Fruit fly (Drosophila melanogaster) whole organism, embryonic: ENCODE measurements around the gene CG9986.

Experiments
- Adf1 ChIP-seq: fragments of 200-800 bp; sonication (Bioruptor generic); IDR thresholded peaks from 2 replicates; pipeline ENCODE4 v1.3.6; 2022; ENCODE audit warnings: missing biosample characterization, missing genetic modification characterization
- Aef1 ChIP-seq: fragments of 200-800 bp; sonication (Bioruptor generic); IDR thresholded peaks from 3 replicates; pipeline ENCODE4 v1.3.6; 2022; ENCODE audit warnings: missing biosample characterization, missing genetic modification characterization
- Awh ChIP-seq: fragments of 200-800 bp; sonication (Bioruptor generic); IDR thresholded peaks from 2 replicates; pipeline ENCODE4, ENCODE4 v1.3.6; 2022; ENCODE audit warnings: missing biosample characterization, missing genetic modification characterization
- BtbVII ChIP-seq: fragments of 200-800 bp; sonication (Bioruptor generic); optimal IDR thresholded peaks from 3 replicates; lab custom pipeline; 2017; ENCODE audit warnings: missing biosample characterization, mild to moderate bottlenecking, missing genetic modification characterization
- CG10321 ChIP-seq: fragments of 200-800 bp; sonication (Bioruptor generic); IDR thresholded peaks from 2 replicates; pipeline ENCODE4 v1.3.6; 2022; ENCODE audit warnings: missing biosample characterization, missing genetic modification characterization
- CG10543 ChIP-seq: fragments of 200-800 bp; sonication (Bioruptor generic); optimal IDR thresholded peaks from 3 replicates; lab custom pipeline; 2017; ENCODE audit warnings: missing biosample characterization, mild to moderate bottlenecking, missing genetic modification characterization, moderate library complexity
- CG11247 ChIP-seq: fragments of 200-800 bp; sonication (Bioruptor generic); IDR thresholded peaks from 2 replicates; pipeline ENCODE4 v1.3.6; 2022; ENCODE audit warnings: missing biosample characterization, missing genetic modification characterization
- CG12942 ChIP-seq: fragments of 200-800 bp; sonication (Bioruptor generic); optimal IDR thresholded peaks from 3 replicates; lab custom pipeline; 2016; ENCODE audit warnings: missing biosample characterization, missing genetic modification characterization
- CG14710 ChIP-seq: fragments of 200-800 bp; sonication (Bioruptor generic); optimal IDR thresholded peaks from 3 replicates; lab custom pipeline; 2019; ENCODE audit warnings: missing biosample characterization, mild to moderate bottlenecking, missing genetic modification characterization, moderate library complexity
- CG15011 ChIP-seq: fragments of 200-800 bp; sonication (Bioruptor generic); optimal IDR thresholded peaks from 3 replicates; lab custom pipeline; 2018; ENCODE audit warnings: missing biosample characterization, mild to moderate bottlenecking, missing genetic modification characterization
- CG1529 ChIP-seq: fragments of 200-800 bp; sonication (Bioruptor generic); optimal IDR thresholded peaks from 3 replicates; lab custom pipeline; 2018; ENCODE audit warnings: missing biosample characterization, missing genetic modification characterization
- CG1832 ChIP-seq: fragments of 200-800 bp; sonication (Bioruptor generic); optimal IDR thresholded peaks from 2 replicates; lab custom pipeline; 2017; ENCODE audit warnings: missing biosample characterization, mild to moderate bottlenecking, missing genetic modification characterization, inconsistent platforms
- CG32532 ChIP-seq: fragments of 200-800 bp; sonication (Bioruptor generic); IDR thresholded peaks from 2 replicates; pipeline ENCODE4 v1.3.6; 2022; ENCODE audit warnings: missing biosample characterization, missing genetic modification characterization
- CG5953 ChIP-seq: fragments of 200-800 bp; sonication (Bioruptor generic); IDR thresholded peaks from 2 replicates; pipeline ENCODE4 v1.3.6; 2022; ENCODE audit warnings: missing biosample characterization, missing genetic modification characterization
- CG6654 ChIP-seq: fragments of 200-800 bp; sonication (Bioruptor generic); optimal IDR thresholded peaks from 2 replicates; lab custom pipeline; 2017; ENCODE audit warnings: missing biosample characterization, mild to moderate bottlenecking, missing genetic modification characterization
- CG7357 ChIP-seq: fragments of 200-800 bp; sonication (Bioruptor generic); IDR thresholded peaks from 3 replicates; pipeline ENCODE4 v1.3.6; 2022; ENCODE audit warnings: missing biosample characterization, missing genetic modification characterization
- CG7839 ChIP-seq: fragments of 200-800 bp; sonication (Bioruptor generic); optimal IDR thresholded peaks from 3 replicates; lab custom pipeline; 2018; ENCODE audit warnings: missing biosample characterization, mild to moderate bottlenecking, missing genetic modification characterization, moderate library complexity
- CG7928 ChIP-seq: fragments of 200-800 bp; sonication (Bioruptor generic); optimal IDR thresholded peaks from 2 replicates; lab custom pipeline; 2017; ENCODE audit warnings: missing biosample characterization, mild to moderate bottlenecking, missing genetic modification characterization
- CG7987 ChIP-seq: fragments of 200-800 bp; sonication (Bioruptor generic); optimal IDR thresholded peaks from 2 replicates; lab custom pipeline; 2018; ENCODE audit warnings: missing biosample characterization, mild to moderate bottlenecking, missing genetic modification characterization, moderate library complexity
- CG8089 ChIP-seq: fragments of 200-800 bp; sonication (Bioruptor generic); optimal IDR thresholded peaks from 3 replicates; lab custom pipeline; 2016; ENCODE audit warnings: missing biosample characterization, missing genetic modification characterization
- CHES-1-like ChIP-seq: fragments of 200-800 bp; sonication (Bioruptor generic); optimal IDR thresholded peaks from 2 replicates; lab custom pipeline; 2016; ENCODE audit warnings: missing biosample characterization, missing genetic modification characterization
- CrebB ChIP-seq: fragments of 200-800 bp; sonication (Bioruptor generic); optimal IDR thresholded peaks from 3 replicates; lab custom pipeline; 2018; ENCODE audit warnings: missing biosample characterization, mild to moderate bottlenecking, missing genetic modification characterization
- Dfd ChIP-seq, 2 experiments: fragments of >200 bp; optimal IDR thresholded peaks; 2 replicates each; lab custom pipeline; 2017; ENCODE audit warnings: missing biosample characterization in 2 of 2, missing genetic modification characterization in 2 of 2
- E2f2 ChIP-seq: fragments of 200-800 bp; sonication (Bioruptor generic); IDR thresholded peaks from 2 replicates; pipeline ENCODE4 v1.3.6; 2022; ENCODE audit warnings: missing biosample characterization, missing genetic modification characterization
- Hsf ChIP-seq: fragments of 200-800 bp; sonication (Bioruptor generic); optimal IDR thresholded peaks from 3 replicates; lab custom pipeline; 2016; ENCODE audit warnings: missing biosample characterization, missing genetic modification characterization
- Lim3 ChIP-seq: fragments of 200-800 bp; sonication (Bioruptor generic); IDR thresholded peaks from 2 replicates; pipeline ENCODE4 v1.3.6; 2022; ENCODE audit warnings: missing biosample characterization, missing genetic modification characterization
- Mad ChIP-seq: fragments of 200-800 bp; sonication (Bioruptor generic); optimal IDR thresholded peaks from 2 replicates; lab custom pipeline; 2016; ENCODE audit warnings: missing biosample characterization, missing genetic modification characterization
- Nf-YA ChIP-seq: fragments of 200-800 bp; sonication (Bioruptor generic); IDR thresholded peaks from 2 replicates; pipeline ENCODE4 v1.3.6; 2022; ENCODE audit warnings: missing biosample characterization, missing genetic modification characterization
- Oaz ChIP-seq: fragments of 200-800 bp; sonication (Bioruptor generic); IDR thresholded peaks from 2 replicates; pipeline ENCODE4 v1.3.6; 2022; ENCODE audit warnings: missing biosample characterization, missing genetic modification characterization
- Ravus ChIP-seq: fragments of 200-800 bp; sonication (Bioruptor generic); IDR thresholded peaks from 2 replicates; pipeline ENCODE4 v1.3.6; 2022; ENCODE audit warnings: missing biosample characterization, missing genetic modification characterization
- Usf ChIP-seq: fragments of 200-800 bp; sonication (Bioruptor generic); optimal IDR thresholded peaks from 2 replicates; lab custom pipeline; 2017; ENCODE audit warnings: missing genotype, missing biosample characterization, missing genetic modification characterization
- ac ChIP-seq: fragments of 200-800 bp; sonication (Bioruptor generic); optimal IDR thresholded peaks from 3 replicates; lab custom pipeline; 2017; ENCODE audit warnings: missing biosample characterization, mild to moderate bottlenecking, missing genetic modification characterization
- al ChIP-seq: fragments of 200-800 bp; sonication (Bioruptor generic); IDR thresholded peaks from 2 replicates; pipeline ENCODE4 v1.3.6; 2022; ENCODE audit warnings: missing biosample characterization, missing genetic modification characterization
- cas ChIP-seq: fragments of 200-800 bp; sonication (Bioruptor generic); IDR thresholded peaks from 2 replicates; pipeline ENCODE4 v1.3.6; 2022; ENCODE audit warnings: missing biosample characterization, missing genetic modification characterization
- cg ChIP-seq: fragments of 200-800 bp; sonication (Bioruptor generic); optimal IDR thresholded peaks from 3 replicates; lab custom pipeline; 2019; ENCODE audit warnings: missing biosample characterization, mild to moderate bottlenecking, missing genetic modification characterization, moderate library complexity
- dimm ChIP-seq: fragments of 200-800 bp; sonication (Bioruptor generic); IDR thresholded peaks from 2 replicates; pipeline ENCODE4 v1.3.6; 2022; ENCODE audit warnings: missing biosample characterization, missing genetic modification characterization
- dysf ChIP-seq: fragments of 200-800 bp; sonication (Bioruptor generic); IDR thresholded peaks from 3 replicates; pipeline ENCODE4 v1.3.6; 2022; ENCODE audit warnings: missing biosample characterization, missing genetic modification characterization
- gem ChIP-seq: fragments of 200-800 bp; sonication (Bioruptor generic); optimal IDR thresholded peaks from 2 replicates; lab custom pipeline; 2019; ENCODE audit warnings: missing biosample characterization, mild to moderate bottlenecking, missing genetic modification characterization, moderate library complexity
- ham ChIP-seq: fragments of 200-800 bp; sonication (Bioruptor generic); IDR thresholded peaks from 2 replicates; pipeline ENCODE4 v1.3.6; 2022; ENCODE audit warnings: missing biosample characterization, missing genetic modification characterization
- ken ChIP-seq: fragments of 200-800 bp; sonication (Bioruptor generic); IDR thresholded peaks from 3 replicates; pipeline ENCODE4 v1.3.6; 2022; ENCODE audit warnings: missing biosample characterization, missing genetic modification characterization
- klu ChIP-seq: fragments of 200-800 bp; sonication (Bioruptor generic); IDR thresholded peaks from 2 replicates; pipeline ENCODE4 v1.3.6; 2022; ENCODE audit warnings: missing biosample characterization, missing genetic modification characterization
- lbe ChIP-seq: fragments of 200-800 bp; sonication (Bioruptor generic); optimal IDR thresholded peaks from 2 replicates; lab custom pipeline; 2016; ENCODE audit warnings: missing biosample characterization, mild to moderate bottlenecking, missing genetic modification characterization
- lola ChIP-seq, 3 experiments: fragments of >200 bp in 2 of 3; fragments of 200-800 bp in 1 of 3; sonication (Bioruptor generic) in 1 of 3; optimal IDR thresholded peaks; 2 replicates each; lab custom pipeline; 2017 to 2019; ENCODE audit warnings: missing biosample characterization in 3 of 3, missing genetic modification characterization in 3 of 3, mild to moderate bottlenecking in 1 of 3, moderate library complexity in 1 of 3
- nerfin-2 ChIP-seq: fragments of 200-800 bp; sonication (Bioruptor generic); IDR thresholded peaks from 2 replicates; pipeline ENCODE4 v1.3.6; 2022; ENCODE audit warnings: missing biosample characterization, missing genetic modification characterization; ENCODE audit not compliant: partially characterized antibody
- nmo ChIP-seq: fragments of 200-800 bp; sonication (Bioruptor generic); optimal IDR thresholded peaks from 2 replicates; lab custom pipeline; 2018; ENCODE audit warnings: missing biosample characterization, mild to moderate bottlenecking, missing genetic modification characterization, moderate library complexity
- onecut ChIP-seq: fragments of 200-800 bp; sonication (Bioruptor generic); IDR thresholded peaks from 2 replicates; pipeline ENCODE4 v1.3.6; 2022; ENCODE audit warnings: missing biosample characterization, missing genetic modification characterization
- org-1 ChIP-seq: fragments of 200-800 bp; sonication (Bioruptor generic); optimal IDR thresholded peaks from 2 replicates; lab custom pipeline; 2017; ENCODE audit warnings: missing biosample characterization, missing genetic modification characterization
- pfk ChIP-seq: fragments of 200-800 bp; sonication (Bioruptor generic); optimal IDR thresholded peaks from 2 replicates; lab custom pipeline; 2018; ENCODE audit warnings: missing biosample characterization, mild to moderate bottlenecking, missing genetic modification characterization, moderate library complexity
- sqz ChIP-seq: fragments of 200-800 bp; sonication (Bioruptor generic); optimal IDR thresholded peaks from 3 replicates; lab custom pipeline; 2018; ENCODE audit warnings: missing biosample characterization, mild to moderate bottlenecking, missing genetic modification characterization
- sr ChIP-seq: fragments of 200-800 bp; sonication (Bioruptor generic); IDR thresholded peaks from 3 replicates; pipeline ENCODE4 v1.3.6; 2022; ENCODE audit warnings: missing biosample characterization, missing genetic modification characterization
- zen2 ChIP-seq: fragments of 200-800 bp; sonication (Bioruptor generic); IDR thresholded peaks from 3 replicates; pipeline ENCODE4 v1.3.6; 2022; ENCODE audit warnings: missing biosample characterization, missing genetic modification characterization; ENCODE audit not compliant: partially characterized antibody
- zf30C ChIP-seq: fragments of 200-800 bp; sonication (Bioruptor generic); optimal IDR thresholded peaks from 3 replicates; lab custom pipeline; 2018; ENCODE audit warnings: missing biosample characterization, mild to moderate bottlenecking, missing genetic modification characterization

The CG9986 gene

DNA sequence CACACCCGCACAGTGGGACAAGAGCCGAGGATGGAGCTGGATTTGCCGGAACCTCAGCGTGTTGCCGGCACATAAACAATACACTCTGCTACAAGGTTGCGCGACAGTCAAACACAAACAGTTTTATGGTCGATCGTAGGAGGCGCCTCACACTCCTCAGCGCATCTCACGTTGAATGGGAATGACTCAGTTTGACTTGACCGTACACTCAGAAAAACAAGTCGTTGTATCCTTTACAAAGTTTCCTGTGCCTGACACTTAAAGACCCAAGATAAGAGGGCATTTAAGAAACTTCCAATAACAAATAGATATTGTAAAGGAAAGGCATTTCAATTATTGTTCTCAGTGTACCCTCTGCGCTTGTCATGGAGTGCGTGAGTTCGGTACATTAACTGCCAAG, 25.9 kb downstream of the CG9986 start (continued):
- TF ChIP-seq cas (GFP tag; lab: Robert Waterston, UW) (no peak), cg (GFP tag; lab: Kevin White, UChicago) (no peak), CG32532 (GFP tag; lab: Robert Waterston, UW) (peak; percentile 61), Lim3 (GFP tag; lab: Robert Waterston, UW) (no peak), Aef1 (GFP tag; lab: Robert Waterston, UW) (peak; percentile 61), Hsf (peak; percentile 52), gem (tag; lab: Kevin White, UChicago) (peak; percentile 72), zen2 (GFP tag; lab: Robert Waterston, UW) (no peak), sqz (GFP tag; lab: Kevin White, UChicago) (no peak), CG8089 (GFP tag; lab: Kevin White, UChicago) (peak; percentile 10), sr (GFP tag; lab: Robert Waterston, UW) (no peak), Oaz (GFP tag; lab: Robert Waterston, UW) (no peak), E2f2 (0 out of 2 replicates have a peak, but pooled peaks have one; percentile 26), pfk (GFP tag; lab: Kevin White, UChicago) (no peak), Ravus (GFP tag; lab: Robert Waterston, UW) (no peak), nmo (GFP tag; lab: Kevin White, UChicago) (peak; percentile 54), ac (GFP tag; lab: Kevin White, UChicago) (peak; percentile 34), CG10543 (no peak), lola (GFP tag; optimal IDR thresholded peaks at IDR 0.05; lab: Kevin White, UChicago) (peak in 1 of 3 experiments; percentile 13), CG6654 (GFP tag; lab: Kevin White, UChicago) (peak; percentile 9), Dfd (GFP tag; optimal IDR thresholded peaks at IDR 0.05; lab: Kevin White, UChicago) (no peak), ken (GFP tag; lab: Robert Waterston, UW) (0 out of 3 replicates have a peak, but pooled peaks have one; percentile 60), CHES-1-like (GFP tag; lab: Kevin White, UChicago) (peak; percentile 4), CG7928 (GFP tag; lab: Kevin White, UChicago) (no peak), CG10321 (no peak), Nf-YA (GFP tag; lab: Robert Waterston, UW) (no peak), BtbVII (GFP tag; lab: Kevin White, UChicago) (no peak), dimm (GFP tag; lab: Robert Waterston, UW) (no peak), Adf1 (GFP tag; lab: Robert Waterston, UW) (no peak), Awh (GFP tag; lab: Robert Waterston, UW) (0 out of 2 replicates have a peak, but pooled peaks have one; percentile 32), Mad (GFP tag; lab: Kevin White, UChicago) (peak; percentile 10), al (GFP tag; lab: Robert Waterston, UW) (peak; percentile 31; the same call in 1 of the 2 replicates), CG7839 (tag; lab: Kevin White, UChicago) (peak; percentile 66), CG14710 (peak; percentile 61), CG7987 (GFP tag; lab: Kevin White, UChicago) (peak; percentile 47), CrebB (no peak), CG15011 (GFP tag; lab: Kevin White, UChicago) (peak; percentile 39), CG5953 (GFP tag; lab: Robert Waterston, UW) (no peak), lbe (no peak), klu (GFP tag; lab: Robert Waterston, UW) (no peak), org-1 (peak; percentile 39), Usf (GFP tag; lab: Kevin White, UChicago) (no peak), CG7357 (0 out of 3 replicates have a peak, but pooled peaks have one; percentile 17), CG12942 (GFP tag; lab: Kevin White, UChicago) (no peak), ham (GFP tag; lab: Robert Waterston, UW) (no peak), dysf (peak; percentile 38; the same call in 2 of the 3 replicates), CG11247 (no peak), onecut (peak; percentile 50; the same call in 1 of the 2 replicates), zf30C (GFP tag; lab: Kevin White, UChicago) (peak; percentile 82), nerfin-2 (no peak), CG1832 (GFP tag; lab: Kevin White, UChicago) (no peak), CG1529 (GFP tag; lab: Kevin White, UChicago) (no peak)
